Worm (Caenorhabditis elegans): ENCODE measurements around the gene abu-15.

abu-15 gene

DNA sequence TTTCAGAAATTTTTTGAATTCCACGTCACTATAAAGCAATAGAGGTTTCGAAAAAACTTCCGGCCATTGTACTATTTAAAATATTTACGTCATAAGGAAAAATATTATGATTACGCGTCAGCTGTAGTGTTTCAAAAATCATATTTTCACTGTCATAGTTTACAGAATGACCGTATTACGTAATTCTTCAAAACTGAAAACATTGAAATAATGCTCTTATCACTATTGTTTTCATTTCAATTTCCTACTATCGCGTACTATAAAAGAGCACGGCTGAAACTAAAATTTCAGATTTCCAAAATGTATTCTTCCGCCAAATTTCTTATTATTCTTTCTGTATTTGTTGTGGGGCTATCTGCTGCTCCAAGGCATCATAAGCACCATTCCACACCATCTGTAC lies 13.9 kb upstream of the abu-15 start, which contains the start of gene F14F9.2:
Gene F14F9.2 (plus strand): TSS at position 301 of the 400 bp plus-strand sequence.
- TF ChIP-seq aly-2 (tag; optimal IDR thresholded peaks at IDR 0.05) (no peak), nhr-12 (tag; optimal IDR thresholded peaks at IDR 0.05) (no peak), nhr-77 (tag; optimal IDR thresholded peaks at IDR 0.05) (no peak), mdl-1 (tag; optimal IDR thresholded peaks at IDR 0.05) (no peak), ZK546.5 (tag; optimal IDR thresholded peaks at IDR 0.05) (no peak), nhr-28 (tag; optimal IDR thresholded peaks at IDR 0.05) (no peak), egl-27 (tag; optimal IDR thresholded peaks at IDR 0.05) (no peak), zag-1 (tag; optimal IDR thresholded peaks at IDR 0.05) (no peak), ceh-16 (tag; optimal IDR thresholded peaks at IDR 0.05) (no peak), egl-5 (tag; optimal IDR thresholded peaks at IDR 0.05) (no peak), eor-1 (tag; optimal IDR thresholded peaks at IDR 0.05) (no peak), nhr-11 (tag; optimal IDR thresholded peaks at IDR 0.05) (no peak), nhr-23 (tag; optimal IDR thresholded peaks at IDR 0.05) (no peak), nhr-25 (tag; optimal IDR thresholded peaks at IDR 0.05) (no peak), lsy-12 (tag; optimal IDR thresholded peaks at IDR 0.05) (no peak)

DNA sequence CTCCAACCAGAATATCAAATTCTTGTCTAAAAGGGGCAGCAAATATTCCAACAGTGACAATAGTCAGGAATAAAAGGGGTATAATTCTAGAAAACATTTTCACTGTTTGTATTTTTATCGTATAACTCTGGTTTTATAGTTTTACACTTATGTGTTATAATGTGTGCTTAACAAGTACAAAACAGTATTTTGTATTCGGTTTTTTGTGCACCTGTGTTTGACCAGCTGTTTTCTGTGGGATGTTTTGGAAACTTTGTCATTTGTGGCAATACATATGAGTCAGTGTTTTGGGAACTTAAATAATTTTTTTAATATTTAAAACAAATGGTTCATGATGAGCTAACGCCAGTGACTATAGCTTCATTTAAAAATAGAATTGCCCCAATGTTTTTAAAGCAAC lies 12.0 kb upstream of the abu-15 start, which contains the start of gene F14F9.6:
Gene F14F9.6 (minus strand): TSS at position 101 of the 400 bp plus-strand sequence.
- TF ChIP-seq mml-1 (tag; optimal IDR thresholded peaks at IDR 0.05) (no peak), ZK546.5 (tag; optimal IDR thresholded peaks at IDR 0.05) (no peak), ceh-28 (tag; optimal IDR thresholded peaks at IDR 0.05) (no peak), eor-1 (tag; optimal IDR thresholded peaks at IDR 0.05) (no peak)

DNA sequence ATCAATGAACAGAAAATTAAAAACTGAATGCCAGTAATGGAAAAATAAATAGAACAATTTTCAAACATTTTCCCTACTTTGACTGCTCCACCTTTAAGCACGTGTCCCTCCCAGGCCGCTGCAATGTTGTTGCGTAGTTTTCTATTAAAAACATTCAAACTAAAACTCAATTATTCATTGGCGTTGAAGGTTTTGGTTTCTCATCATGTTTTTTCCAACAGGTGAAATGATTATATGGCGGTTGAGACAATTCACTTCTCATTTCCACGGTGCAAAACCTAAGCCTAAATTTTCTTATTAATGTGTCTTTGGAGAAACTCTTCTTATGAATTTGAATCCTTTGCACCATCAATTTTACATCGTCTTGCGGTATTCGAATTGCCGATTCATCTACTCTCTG lies 7.5 kb upstream of the abu-15 start, which contains the start of gene srh-130:
Gene srh-130 (plus strand): TSS at position 301 of the 400 bp plus-strand sequence.
- no peak for TF ChIP-seq pha-4 (tag; optimal IDR thresholded peaks at IDR 0.05)
- TF ChIP-seq egl-5 (tag; optimal IDR thresholded peaks at IDR 0.05): no peak
- TF ChIP-seq nfya-1 (tag; optimal IDR thresholded peaks at IDR 0.05; ENCODE audit: insufficient read depth): no peak
- TF ChIP-seq elt-2 (tag; optimal IDR thresholded peaks at IDR 0.05): no peak
- TF ChIP-seq ZK546.5 (tag; optimal IDR thresholded peaks at IDR 0.05): no peak
- no peak for TF ChIP-seq mdl-1 (tag; optimal IDR thresholded peaks at IDR 0.05)
- TF ChIP-seq hmg-11 (tag; optimal IDR thresholded peaks at IDR 0.05): no peak
- TF ChIP-seq aly-2 (tag; optimal IDR thresholded peaks at IDR 0.05): no peak

DNA sequence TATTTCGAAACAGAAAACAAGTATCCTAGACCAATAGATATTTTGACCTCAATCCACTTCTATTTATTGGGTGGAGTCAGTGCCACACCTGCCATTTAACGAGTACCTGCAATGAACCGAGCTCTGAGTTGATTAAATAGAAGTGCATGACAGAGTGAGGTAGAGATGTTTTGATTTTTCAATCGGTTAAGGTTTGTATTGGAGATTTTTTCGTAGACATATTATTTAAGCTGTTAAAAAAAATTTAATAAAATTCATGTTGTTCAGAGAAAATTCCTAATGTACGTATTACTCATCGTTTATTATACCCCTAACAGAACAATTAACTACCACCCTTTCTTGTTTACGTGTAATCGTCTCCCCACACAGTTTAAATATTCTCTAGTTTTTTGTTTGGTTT lies 2.9 kb upstream of the abu-15 start, which contains the start of gene srx-38:
Gene srx-38 (minus strand): TSS at position 101 of the 400 bp plus-strand sequence.
- TF ChIP-seq jun-1 (tag; optimal IDR thresholded peaks at IDR 0.05) (no peak), aly-2 (tag; optimal IDR thresholded peaks at IDR 0.05) (no peak), elt-3 (tag; optimal IDR thresholded peaks at IDR 0.05) (no peak), snpc-4 (tag; optimal IDR thresholded peaks at IDR 0.05) (no peak), fkh-2 (tag; optimal IDR thresholded peaks at IDR 0.05) (no peak), unc-39 (tag; optimal IDR thresholded peaks at IDR 0.05) (no peak), lin-39 (tag; optimal IDR thresholded peaks at IDR 0.05) (no peak), mdl-1 (tag; optimal IDR thresholded peaks at IDR 0.05) (no peak), hmg-11 (tag; optimal IDR thresholded peaks at IDR 0.05) (no peak), nhr-25 (tag; optimal IDR thresholded peaks at IDR 0.05) (no peak), pqm-1 (tag; optimal IDR thresholded peaks at IDR 0.05) (no peak), egl-5 (tag; optimal IDR thresholded peaks at IDR 0.05) (no peak), eor-1 (tag; optimal IDR thresholded peaks at IDR 0.05) (no peak), nhr-237 (tag; optimal IDR thresholded peaks at IDR 0.05) (no peak), ceh-16 (tag; optimal IDR thresholded peaks at IDR 0.05) (no peak), ZK546.5 (tag; optimal IDR thresholded peaks at IDR 0.05) (no peak), pha-4 (tag; optimal IDR thresholded peaks at IDR 0.05) (no peak), sea-2 (GFP tag; optimal IDR thresholded peaks at IDR 0.05) (no peak)

DNA sequence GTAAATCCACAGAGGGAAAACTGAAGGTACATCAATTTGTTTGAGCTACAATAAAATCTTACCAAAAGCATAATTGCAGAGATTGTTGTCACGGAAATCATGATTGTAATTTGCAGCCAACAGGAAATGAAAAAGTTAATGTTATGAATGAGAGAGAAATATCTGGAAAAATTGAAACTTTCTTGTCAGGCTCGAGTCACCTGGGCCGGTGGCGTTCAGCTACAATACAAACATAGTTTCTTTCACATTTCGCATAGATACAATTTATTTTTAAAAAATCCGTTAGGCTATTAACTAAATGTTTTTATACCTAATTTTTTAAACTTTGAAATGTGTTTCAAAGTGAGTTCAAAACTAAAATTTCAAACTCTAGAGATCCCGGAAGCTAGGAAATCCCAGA lies 742 bp upstream of the abu-15 start, which contains the start of gene srx-39:
Gene srx-39 (minus strand): TSS at position 101 of the 400 bp plus-strand sequence.
- no peak for TF ChIP-seq zag-1 (tag; optimal IDR thresholded peaks at IDR 0.05)
- no peak for TF ChIP-seq nhr-237 (tag; optimal IDR thresholded peaks at IDR 0.05)
- no peak for TF ChIP-seq nhr-28 (tag; optimal IDR thresholded peaks at IDR 0.05)
- no peak for TF ChIP-seq ceh-82 (tag; optimal IDR thresholded peaks at IDR 0.05)
- TF ChIP-seq ZK546.5 (tag; optimal IDR thresholded peaks at IDR 0.05): no peak
- no peak for TF ChIP-seq lin-39 (tag; optimal IDR thresholded peaks at IDR 0.05)
- TF ChIP-seq R02D3.7 (tag; optimal IDR thresholded peaks at IDR 0.05): no peak
